Worm (Caenorhabditis elegans) whole organism, late embryonic: ENCODE results near the gene col-77.

ENCODE experiments used
- ceh-48 ChIP-seq: sonication (generic microtip); optimal IDR thresholded peaks from 2 replicates; lab custom pipeline; 2016; ENCODE audit warnings: missing genetic modification characterization, inconsistent platforms, missing compliant biosample characterization
- ets-4 ChIP-seq: sonication (generic microtip); optimal IDR thresholded peaks from 2 replicates; lab custom pipeline; 2016; ENCODE audit warnings: missing genetic modification characterization, missing compliant biosample characterization
- fax-1 ChIP-seq: sonication (generic microtip); optimal IDR thresholded peaks from 2 replicates; lab custom pipeline; 2016; ENCODE audit warnings: missing genotype, missing genetic modification characterization, missing compliant biosample characterization
- unc-86 ChIP-seq: sonication (generic microtip); optimal IDR thresholded peaks from 2 replicates; lab custom pipeline; 2016; ENCODE audit warnings: missing genetic modification characterization, missing compliant biosample characterization

- TF ChIP-seq fax-1 (tag; lab: Kevin White, UChicago) (no peak), unc-86 (tag; lab: Kevin White, UChicago) (no peak), ets-4 (tag; lab: Kevin White, UChicago) (no peak), ceh-48 (no peak)
Measured at ce11 chrII:8394205-8394604, 35.0 kb upstream of the col-77 start, which contains the start of gene F49E12.8.
